Worm (Caenorhabditis elegans) whole organism, midembryonic: ENCODE results near the gene dyrb-1.

ENCODE experiments used
- T22C8.4 ChIP-seq: fragments of 200-800 bp; sonication (Bioruptor generic); IDR thresholded peaks from 2 replicates; pipeline ENCODE4 v1.3.6; 2022; ENCODE audit warnings: missing genetic modification characterization, missing compliant biosample characterization
- cog-1 ChIP-seq: sonication (generic microtip); optimal IDR thresholded peaks from 2 replicates; lab custom pipeline; 2016; ENCODE audit warnings: missing genetic modification characterization, missing compliant biosample characterization
- flt-1 ChIP-seq: fragments of 200-800 bp; sonication (Bioruptor generic); IDR thresholded peaks from 2 replicates; pipeline ENCODE4 v1.3.6; 2022; ENCODE audit warnings: missing genetic modification characterization, missing compliant biosample characterization
- klf-2 ChIP-seq: fragments of 200-800 bp; sonication (Bioruptor generic); conservative IDR thresholded peaks from 2 replicates; pipeline ENCODE4 v1.3.6; 2022; ENCODE audit warnings: missing genetic modification reagents, missing genetic modification characterization, missing compliant biosample characterization
- med-1 ChIP-seq: sonication (generic microtip); optimal IDR thresholded peaks from 2 replicates; lab custom pipeline; 2017; ENCODE audit warnings: missing genetic modification characterization, mild to moderate bottlenecking, missing compliant biosample characterization, antibody characterized with exemption, missing genetic modification reagents; ENCODE audit not compliant: insufficient read depth
- tab-1 ChIP-seq: fragments of 200-800 bp; sonication (Bioruptor generic); IDR thresholded peaks from 2 replicates; pipeline ENCODE4 v1.3.6; 2022; ENCODE audit warnings: missing genetic modification characterization, missing compliant biosample characterization
- ztf-29 ChIP-seq: fragments of 200-800 bp; sonication (Bioruptor generic); IDR thresholded peaks from 2 replicates; pipeline ENCODE4 v1.3.6; 2022; ENCODE audit warnings: missing genetic modification reagents, missing genetic modification characterization, missing compliant biosample characterization

DNA sequence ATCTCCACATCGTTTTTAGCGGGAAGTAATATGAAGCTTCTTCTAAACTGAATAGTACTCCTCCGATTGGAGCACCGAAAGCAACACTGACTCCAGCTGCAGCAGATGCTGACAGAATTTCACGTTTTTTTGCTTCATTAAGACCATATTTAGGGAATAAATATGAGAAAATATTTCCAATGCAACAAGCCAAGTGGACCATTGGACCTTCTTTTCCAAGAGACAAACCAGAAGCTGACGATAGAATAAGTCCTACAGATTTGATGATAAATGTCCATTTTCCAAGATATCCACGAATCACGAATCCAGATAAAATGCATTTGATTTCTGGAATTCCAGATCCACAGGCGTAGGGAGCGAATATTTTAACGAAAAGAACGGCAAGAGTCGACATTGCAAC, 9.6 kb downstream of the dyrb-1 start:
- TF ChIP-seq T22C8.4 (no peak), flt-1 (no peak), klf-2 (GFP tag; lab: Robert Waterston, UW) (no peak), tab-1 (GFP tag; lab: Robert Waterston, UW) (no peak), med-1 (GFP tag; lab: Kevin White, UChicago) (no peak), cog-1 (tag; lab: Kevin White, UChicago) (no peak), ztf-29 (GFP tag; lab: Robert Waterston, UW) (no peak)
